Worm (Caenorhabditis elegans): ENCODE results near the gene H11E01.2.

ce11 chrX:1603027-1603426 is 17.8 kb upstream of the H11E01.2 start:
- TF ChIP-seq him-1 (tag; optimal IDR thresholded peaks at IDR 0.05): no peak
- no peak for TF ChIP-seq W03F9.2 (tag; optimal IDR thresholded peaks at IDR 0.05)
